Worm (Caenorhabditis elegans) whole organism, L1 larva: ENCODE data around the gene srxa-15.

ENCODE experiments used
- C04F5.9 ChIP-seq: sonication (generic microtip); optimal IDR thresholded peaks from 2 replicates; lab custom pipeline; 2016; ENCODE audit warnings: missing genetic modification characterization, missing compliant biosample characterization
- C16A3.4 ChIP-seq: fragments of 150-350 bp; optimal IDR thresholded peaks from 2 replicates; lab custom pipeline; 2014; ENCODE audit warnings: missing biosample characterization, missing genetic modification characterization
- C34B4.2 ChIP-seq: sonication (generic microtip); optimal IDR thresholded peaks from 2 replicates; lab custom pipeline; 2017; ENCODE audit warnings: mild to moderate bottlenecking, missing genetic modification characterization, missing compliant biosample characterization
- Y116A8C.19 ChIP-seq: sonication (generic microtip); optimal IDR thresholded peaks from 2 replicates; lab custom pipeline; 2016; ENCODE audit warnings: missing compliant biosample characterization, missing genetic modification characterization, borderline replicate concordance
- ama-1 ChIP-seq: fragments of 150-350 bp; optimal IDR thresholded peaks from 2 replicates; lab custom pipeline; 2014
- ceh-63 ChIP-seq: fragments of 200-800 bp; sonication (Bioruptor generic); optimal IDR thresholded peaks from 2 replicates; lab custom pipeline; 2018; ENCODE audit warnings: mild to moderate bottlenecking, missing genetic modification characterization, missing compliant biosample characterization
- ceh-82 ChIP-seq, 3 experiments: fragments of 150-350 bp in 1 of 3; sonication (generic microtip) in 2 of 3; optimal IDR thresholded peaks; 2 replicates each; lab custom pipeline; 2014 to 2017; ENCODE audit warnings: missing biosample characterization in 3 of 3, missing genetic modification characterization in 3 of 3
- dpl-1 ChIP-seq, 3 experiments: fragments of 150-350 bp in 2 of 3; sonication (generic microtip) in 1 of 3; optimal IDR thresholded peaks; 2 replicates each; lab custom pipeline; 2014 to 2017; ENCODE audit warnings: missing biosample characterization in 3 of 3, missing genetic modification characterization in 3 of 3, missing genetic modification reagents in 3 of 3
- dsc-1 ChIP-seq: sonication (generic microtip); optimal IDR thresholded peaks from 2 replicates; lab custom pipeline; 2016; ENCODE audit warnings: mild to moderate bottlenecking, missing genetic modification characterization, missing compliant biosample characterization
- efl-1 ChIP-seq, 4 experiments: fragments of 150-350 bp; optimal IDR thresholded peaks in 3 of 4; peaks in 1 of 4; 1 replicate in 1 of 4; 2 replicates in 3 of 4; lab custom pipeline; 2014; ENCODE audit warnings: missing biosample characterization in 2 of 4, missing genetic modification characterization in 2 of 4, missing genetic modification reagents in 2 of 4
- efl-3 ChIP-seq: fragments of 200-800 bp; sonication (Bioruptor generic); optimal IDR thresholded peaks from 2 replicates; lab custom pipeline; 2018; ENCODE audit warnings: mild to moderate bottlenecking, missing genetic modification characterization, missing compliant biosample characterization
- egl-13 ChIP-seq: sonication (generic microtip); optimal IDR thresholded peaks from 2 replicates; lab custom pipeline; 2016; ENCODE audit warnings: missing genotype, missing genetic modification reagents, missing genetic modification characterization, missing compliant biosample characterization
- fos-1 ChIP-seq: fragments of 150-350 bp; optimal IDR thresholded peaks from 2 replicates; lab custom pipeline; 2014; ENCODE audit warnings: missing biosample characterization, missing genetic modification characterization
- irx-1 ChIP-seq: sonication (generic microtip); optimal IDR thresholded peaks from 2 replicates; lab custom pipeline; 2016; ENCODE audit warnings: missing genetic modification characterization, missing compliant biosample characterization
- isw-1 ChIP-seq: fragments of 200-800 bp; sonication (Bioruptor generic); IDR thresholded peaks from 2 replicates; pipeline ENCODE4 v1.3.6; 2022; ENCODE audit warnings: missing genetic modification characterization, missing compliant biosample characterization
- lin-14 ChIP-seq: fragments of 200-800 bp; sonication (Bioruptor generic); optimal IDR thresholded peaks from 2 replicates; lab custom pipeline; 2018; ENCODE audit warnings: mild to moderate bottlenecking, missing genetic modification characterization, moderate library complexity, missing compliant biosample characterization
- lin-35 ChIP-seq, 2 experiments: fragments of 150-350 bp; optimal IDR thresholded peaks; 2 replicates each; lab custom pipeline; 2014; ENCODE audit warnings: missing biosample characterization in 2 of 2, missing genetic modification characterization in 2 of 2, missing genetic modification reagents in 2 of 2
- lin-39 ChIP-seq: fragments of 150-350 bp; optimal IDR thresholded peaks from 2 replicates; lab custom pipeline; 2014; ENCODE audit warnings: missing biosample characterization, missing genetic modification reagents, missing genetic modification characterization
- mab-9 ChIP-seq: fragments of 200-800 bp; sonication (Bioruptor generic); IDR thresholded peaks from 2 replicates; pipeline ENCODE4 v1.3.6; 2022; ENCODE audit warnings: missing genetic modification reagents, missing genetic modification characterization, missing compliant biosample characterization
- mdl-1 ChIP-seq, 2 experiments: fragments of 150-350 bp; optimal IDR thresholded peaks; 2 replicates each; lab custom pipeline; 2014 to 2017; ENCODE audit warnings: missing biosample characterization in 2 of 2, missing genetic modification characterization in 2 of 2, inconsistent platforms in 1 of 2
- mef-2 ChIP-seq: fragments of 150-350 bp; optimal IDR thresholded peaks from 2 replicates; lab custom pipeline; 2014; ENCODE audit warnings: missing biosample characterization, missing genetic modification characterization
- mep-1 ChIP-seq: fragments of 150-350 bp; optimal IDR thresholded peaks from 2 replicates; lab custom pipeline; 2014; ENCODE audit warnings: missing biosample characterization, missing genetic modification characterization
- nhr-11 ChIP-seq: fragments of 150-350 bp; optimal IDR thresholded peaks from 2 replicates; lab custom pipeline; 2014; ENCODE audit warnings: missing biosample characterization, missing genetic modification characterization
- nhr-12 ChIP-seq: sonication (generic microtip); optimal IDR thresholded peaks from 2 replicates; lab custom pipeline; 2017; ENCODE audit warnings: missing biosample characterization, missing genetic modification characterization
- nhr-19 ChIP-seq: fragments of 200-800 bp; sonication (Bioruptor generic); conservative IDR thresholded peaks from 2 replicates; pipeline ENCODE4 v1.3.6; 2022; ENCODE audit warnings: missing genetic modification characterization, missing compliant biosample characterization
- nhr-20 ChIP-seq: sonication (generic microtip); optimal IDR thresholded peaks from 2 replicates; lab custom pipeline; 2016; ENCODE audit warnings: mild to moderate bottlenecking, missing genetic modification characterization, missing compliant biosample characterization
- nhr-237 ChIP-seq: fragments of 150-350 bp; optimal IDR thresholded peaks from 2 replicates; lab custom pipeline; 2014; ENCODE audit warnings: missing biosample characterization, missing genetic modification characterization
- nhr-28 ChIP-seq: fragments of 150-350 bp; optimal IDR thresholded peaks from 2 replicates; lab custom pipeline; 2014; ENCODE audit warnings: missing biosample characterization, missing genetic modification characterization
- nhr-71 ChIP-seq: sonication (generic microtip); optimal IDR thresholded peaks from 2 replicates; lab custom pipeline; 2016; ENCODE audit warnings: mild to moderate bottlenecking, missing genetic modification characterization, moderate library complexity, missing compliant biosample characterization
- nhr-76 ChIP-seq: sonication (generic microtip); optimal IDR thresholded peaks from 2 replicates; lab custom pipeline; 2017; ENCODE audit warnings: missing biosample characterization, missing genetic modification characterization
- nhr-85 ChIP-seq: sonication (generic microtip); peaks from one replicate; lab custom pipeline; 2016; ENCODE audit warnings: missing genetic modification characterization, inconsistent platforms, missing compliant biosample characterization
- pag-3 ChIP-seq: sonication (generic microtip); optimal IDR thresholded peaks from 2 replicates; lab custom pipeline; 2017; ENCODE audit warnings: missing genetic modification characterization, mild to moderate bottlenecking, missing compliant biosample characterization, antibody characterized with exemption, borderline replicate concordance; ENCODE audit not compliant: insufficient read depth
- rnt-1 ChIP-seq: sonication (generic microtip); optimal IDR thresholded peaks from 2 replicates; lab custom pipeline; 2016; ENCODE audit warnings: mild to moderate bottlenecking, missing genetic modification characterization, moderate library complexity, missing compliant biosample characterization
- skn-1 ChIP-seq: fragments of 150-350 bp; optimal IDR thresholded peaks from 2 replicates; lab custom pipeline; 2014; ENCODE audit warnings: missing biosample characterization, missing genetic modification characterization
- snpc-4 ChIP-seq: fragments of 150-350 bp; optimal IDR thresholded peaks from 2 replicates; lab custom pipeline; 2014; ENCODE audit warnings: missing biosample characterization, missing genetic modification characterization
- snu-23 ChIP-seq: sonication (generic microtip); optimal IDR thresholded peaks from 2 replicates; lab custom pipeline; 2016; ENCODE audit warnings: missing genetic modification characterization, missing compliant biosample characterization
- tlp-1 ChIP-seq: fragments of 150-350 bp; optimal IDR thresholded peaks from 2 replicates; lab custom pipeline; 2014; ENCODE audit warnings: missing biosample characterization, missing genetic modification characterization
- unc-86 ChIP-seq: sonication (generic microtip); optimal IDR thresholded peaks from 2 replicates; lab custom pipeline; 2016; ENCODE audit warnings: missing genetic modification characterization, missing compliant biosample characterization
- vab-15 ChIP-seq: sonication (generic microtip); optimal IDR thresholded peaks from 2 replicates; lab custom pipeline; 2017; ENCODE audit warnings: missing genotype, mild to moderate bottlenecking, missing genetic modification characterization, missing compliant biosample characterization
- xbp-1 ChIP-seq: sonication (generic microtip); optimal IDR thresholded peaks from 2 replicates; lab custom pipeline; 2016; ENCODE audit warnings: missing genetic modification characterization, missing compliant biosample characterization
- ztf-11 ChIP-seq, 2 experiments: sonication (generic microtip); optimal IDR thresholded peaks; 2 replicates each; lab custom pipeline; 2016 to 2017; ENCODE audit warnings: missing genetic modification characterization in 2 of 2, missing biosample characterization in 1 of 2, missing compliant biosample characterization in 1 of 2

srxa-15 gene

ce11 chrV:20681824-20682223 is 39.8 kb downstream of the srxa-15 start:
- peak; percentile 86 for TF ChIP-seq snpc-4 (tag; lab: Kevin White, UChicago)
- TF ChIP-seq vab-15 (tag; lab: Kevin White, UChicago), result no peak
- no peak for TF ChIP-seq dpl-1 (GFP tag; optimal IDR thresholded peaks at IDR 0.05; lab: Kevin White, UChicago)

- TF ChIP-seq rnt-1 (tag; lab: Kevin White, UChicago) (no peak), mab-9 (GFP tag; lab: Robert Waterston, UW) (no peak), lin-39 (tag; lab: Kevin White, UChicago) (no peak), nhr-237 (tag; lab: Kevin White, UChicago) (no peak), ceh-82 (tag; optimal IDR thresholded peaks at IDR 0.05; lab: Kevin White, UChicago) (no peak), tlp-1 (tag; lab: Kevin White, UChicago) (no peak), lin-35 (GFP tag; optimal IDR thresholded peaks at IDR 0.05; lab: Kevin White, UChicago) (no peak)
Measured at ce11 chrV:20682309-20682708, 40.3 kb downstream of the srxa-15 start.

- TF ChIP-seq nhr-12 (tag; lab: Kevin White, UChicago) (no peak), lin-14 (no peak), egl-13 (tag; lab: Kevin White, UChicago) (no peak), ama-1 (no peak), irx-1 (tag; lab: Kevin White, UChicago) (no peak), nhr-237 (tag; lab: Kevin White, UChicago) (no peak), efl-1 (optimal IDR thresholded peaks at IDR 0.05; lab: Kevin White, UChicago) (no peak), efl-1 (GFP tag; optimal IDR thresholded peaks at IDR 0.05 in 1 of 2; lab: Kevin White, UChicago) (no peak), nhr-19 (no peak), nhr-11 (tag; lab: Kevin White, UChicago) (no peak), xbp-1 (tag; lab: Kevin White, UChicago) (no peak), dsc-1 (tag; lab: Kevin White, UChicago) (no peak), fos-1 (tag; lab: Kevin White, UChicago) (no peak), C04F5.9 (tag; lab: Kevin White, UChicago) (no peak), Y116A8C.19 (no peak), nhr-28 (tag; lab: Kevin White, UChicago) (no peak), nhr-76 (tag; lab: Kevin White, UChicago) (no peak)
Measured at ce11 chrV:20685383-20685782, 43.4 kb downstream of the srxa-15 start, which contains the start of gene klf-2. TSS of gene klf-2 (plus strand) at chrV:20685683.

DNA sequence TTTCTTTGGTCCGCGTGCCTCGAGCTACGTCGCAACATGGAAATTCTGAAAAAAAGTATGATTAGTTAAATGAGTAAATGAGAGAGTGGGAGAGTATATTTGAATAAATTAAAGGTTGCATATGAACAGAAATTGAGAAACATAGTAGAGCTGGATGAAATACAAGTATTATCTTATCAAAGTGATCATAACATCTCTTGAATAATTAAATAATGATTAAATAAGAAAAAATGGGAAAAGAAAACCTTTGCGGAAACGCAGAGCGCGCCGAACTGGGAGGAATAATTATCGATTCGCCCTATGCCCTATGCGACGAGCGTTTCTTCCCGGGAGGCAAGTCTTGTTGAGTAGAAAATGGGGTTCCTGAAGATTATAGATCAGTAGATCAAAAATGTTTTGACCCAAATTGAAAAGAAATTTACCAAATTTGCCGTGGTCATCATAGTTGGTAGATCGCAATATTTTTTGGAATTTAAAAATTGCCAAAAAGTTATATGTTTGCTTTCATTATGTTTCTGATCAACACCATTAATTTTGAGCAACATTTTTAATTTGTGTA is 47.6 kb downstream of the srxa-15 start, which contains the start of gene F53F8.3:
F53F8.3 (minus strand) TSS at position 51 of the 559 bp plus-strand sequence.
- no peak for TF ChIP-seq unc-86 (tag; lab: Kevin White, UChicago)
- no peak for TF ChIP-seq C34B4.2 (tag; lab: Kevin White, UChicago)
- TF ChIP-seq lin-14, result no peak
- no peak for TF ChIP-seq ceh-63 (GFP tag; lab: Kevin White, UChicago)
- no peak for TF ChIP-seq ceh-82 (tag; optimal IDR thresholded peaks at IDR 0.05; lab: Kevin White, UChicago)
- no peak for TF ChIP-seq ama-1
- no peak for TF ChIP-seq mef-2 (tag; lab: Kevin White, UChicago)
- TF ChIP-seq tlp-1 (tag; lab: Kevin White, UChicago), result no peak
- TF ChIP-seq egl-13 (tag; lab: Kevin White, UChicago), result no peak
- TF ChIP-seq, all 84 proteins: peak for 0

- peak; percentile 65 for TF ChIP-seq nhr-85 (tag; lab: Kevin White, UChicago)
- TF ChIP-seq mep-1 (tag; lab: Kevin White, UChicago), result no peak
- TF ChIP-seq, all 84 proteins: peak for 1
Measured at ce11 chrV:20691585-20691984, 49.6 kb downstream of the srxa-15 start, which contains the start of gene F53F8.4. TSS of gene F53F8.4 (minus strand) at chrV:20691685.

- TF ChIP-seq snu-23 (GFP tag; lab: Kevin White, UChicago) (peak; percentile 68), nhr-19 (peak; percentile 9; the same call in 1 of the 2 replicates), nhr-28 (tag; lab: Kevin White, UChicago) (no peak), ztf-11 (tag; optimal IDR thresholded peaks at IDR 0.05; lab: Kevin White, UChicago) (no peak), efl-3 (GFP tag; lab: Kevin White, UChicago) (no peak), lin-14 (peak; percentile 69), dpl-1 (GFP tag; optimal IDR thresholded peaks at IDR 0.05; lab: Kevin White, UChicago) (peak in 1 of 3 experiments; percentile 17), nhr-71 (tag; lab: Kevin White, UChicago) (peak; percentile 56), pag-3 (tag; lab: Kevin White, UChicago) (peak; percentile 91), rnt-1 (tag; lab: Kevin White, UChicago) (no peak), mdl-1 (tag; optimal IDR thresholded peaks at IDR 0.05; lab: Kevin White, UChicago) (peak in 1 of 2 experiments; percentile 25), C16A3.4 (tag; lab: Kevin White, UChicago) (no peak), lin-35 (GFP tag; optimal IDR thresholded peaks at IDR 0.05; lab: Kevin White, UChicago) (peak in 1 of 2 experiments; percentile 8), isw-1 (GFP tag; lab: Robert Waterston, UW) (no peak), skn-1 (tag; lab: Kevin White, UChicago) (peak; percentile 8), nhr-20 (tag; lab: Kevin White, UChicago) (peak; percentile 70)
Measured at ce11 chrV:20692903-20693302, 50.9 kb downstream of the srxa-15 start.
